Worm (Caenorhabditis elegans) whole organism, L2 larva: Measurements from ENCODE around the gene ifbp-1.

Source experiments
- R02D3.7 ChIP-seq: fragments of 150-350 bp; optimal IDR thresholded peaks from 2 replicates; lab custom pipeline; 2014; ENCODE audit warnings: missing biosample characterization, missing genetic modification characterization
- ama-1 ChIP-seq: fragments of 150-350 bp; optimal IDR thresholded peaks from 2 replicates; lab custom pipeline; 2018; ENCODE audit warnings: inconsistent platforms
- ceh-16 ChIP-seq: fragments of 150-350 bp; optimal IDR thresholded peaks from 2 replicates; lab custom pipeline; 2014; ENCODE audit warnings: missing biosample characterization, missing genetic modification characterization
- ceh-82 ChIP-seq: fragments of 150-350 bp; optimal IDR thresholded peaks from 2 replicates; lab custom pipeline; 2014; ENCODE audit warnings: missing biosample characterization, missing genetic modification characterization
- fos-1 ChIP-seq: fragments of 150-350 bp; optimal IDR thresholded peaks from 2 replicates; lab custom pipeline; 2014; ENCODE audit warnings: missing biosample characterization, missing genetic modification characterization
- lin-39 ChIP-seq: fragments of 150-350 bp; optimal IDR thresholded peaks from 2 replicates; lab custom pipeline; 2014; ENCODE audit warnings: missing biosample characterization, missing genetic modification reagents, missing genetic modification characterization
- mdl-1 ChIP-seq, 2 experiments: fragments of 150-350 bp in 1 of 2; sonication (generic microtip) in 1 of 2; optimal IDR thresholded peaks; 2 replicates each; lab custom pipeline; 2017; ENCODE audit warnings: missing biosample characterization in 2 of 2, missing genetic modification characterization in 2 of 2
- nhr-10 ChIP-seq: sonication (generic microtip); optimal IDR thresholded peaks from 2 replicates; lab custom pipeline; 2017; ENCODE audit warnings: missing biosample characterization, missing genetic modification characterization
- nhr-12 ChIP-seq: fragments of 150-350 bp; optimal IDR thresholded peaks from 2 replicates; lab custom pipeline; 2014; ENCODE audit warnings: missing biosample characterization, missing genetic modification characterization
- nhr-21 ChIP-seq: fragments of 150-350 bp; optimal IDR thresholded peaks from 2 replicates; lab custom pipeline; 2014; ENCODE audit warnings: missing biosample characterization, missing genetic modification characterization
- skn-1 ChIP-seq: sonication (generic microtip); optimal IDR thresholded peaks from 2 replicates; lab custom pipeline; 2017; ENCODE audit warnings: missing biosample characterization, missing genetic modification characterization
- sma-9 ChIP-seq, 2 experiments: fragments of 150-350 bp in 1 of 2; sonication (generic microtip) in 1 of 2; optimal IDR thresholded peaks; 2 replicates each; lab custom pipeline; 2014 to 2016; ENCODE audit warnings: missing genetic modification characterization in 2 of 2, mild to moderate bottlenecking in 1 of 2, missing biosample characterization in 1 of 2, missing compliant biosample characterization in 1 of 2, missing genetic modification reagents in 1 of 2, moderate library complexity in 1 of 2
- unc-62 ChIP-seq: fragments of 150-350 bp; optimal IDR thresholded peaks from 2 replicates; lab custom pipeline; 2014; ENCODE audit warnings: missing biosample characterization, missing genetic modification reagents, missing genetic modification characterization
- ztf-11 ChIP-seq: sonication (generic microtip); optimal IDR thresholded peaks from 2 replicates; lab custom pipeline; 2017; ENCODE audit warnings: missing biosample characterization, missing genetic modification characterization

DNA sequence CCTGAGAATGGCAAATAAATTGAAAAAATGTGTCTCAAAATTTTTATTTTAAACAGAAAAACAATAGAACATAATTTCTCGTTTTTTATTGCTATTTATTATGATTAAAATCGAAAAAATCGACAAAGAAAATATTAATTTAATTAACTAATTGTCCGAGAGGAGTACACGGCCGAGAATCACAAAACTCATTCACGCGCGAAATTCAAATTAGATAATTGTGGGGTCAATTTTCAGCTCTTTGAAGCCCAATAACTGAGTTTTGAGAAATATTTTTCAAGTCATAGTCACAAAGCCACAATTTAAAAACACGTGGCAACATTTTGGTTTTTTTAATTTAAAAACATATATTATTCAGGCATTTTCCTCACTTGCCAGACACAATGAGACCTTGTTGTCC lies 29.0 kb upstream of the ifbp-1 start:
- TF ChIP-seq unc-62 (GFP tag; lab: Kevin White, UChicago), result no peak
- no peak for TF ChIP-seq mdl-1 (tag; optimal IDR thresholded peaks at IDR 0.05; lab: Kevin White, UChicago)
- no peak for TF ChIP-seq ztf-11 (tag; lab: Kevin White, UChicago)
- TF ChIP-seq skn-1 (tag; lab: Kevin White, UChicago), result no peak
- TF ChIP-seq lin-39 (tag; lab: Kevin White, UChicago), result no peak
- no peak for TF ChIP-seq nhr-12 (tag; lab: Kevin White, UChicago)
- TF ChIP-seq nhr-10 (tag; lab: Kevin White, UChicago), result no peak
- no peak for TF ChIP-seq ceh-16
- no peak for TF ChIP-seq ama-1 (lab: Kevin White, UChicago)
- no peak for TF ChIP-seq fos-1 (tag; lab: Kevin White, UChicago)
- peak; percentile 34 for TF ChIP-seq sma-9 (GFP tag; optimal IDR thresholded peaks at IDR 0.05; lab: Kevin White, UChicago)
- no peak for TF ChIP-seq sma-9 (tag; optimal IDR thresholded peaks at IDR 0.05; lab: Kevin White, UChicago)
- no peak for TF ChIP-seq nhr-21 (tag; lab: Kevin White, UChicago)
- TF ChIP-seq R02D3.7, result no peak
- no peak for TF ChIP-seq ceh-82
